Fruit fly (Drosophila melanogaster): ENCODE data around the gene CG17560.

Gene CG17560

dm6 chr3R:16624750-16625549 lies 7.2 kb downstream of the CG17560 start, which contains the start of gene Fas1:
Fas1 (plus strand) TSS chr3R:16625238.
- TF ChIP-seq fd96Ca (GFP tag; IDR thresholded peaks at IDR 0.05), result 0 out of 3 replicates have a peak, but pooled peaks have one; percentile 36
- TF ChIP-seq CG13204 (GFP tag; optimal IDR thresholded peaks at IDR 0.05), result no peak
- TF ChIP-seq CG9948 (tag; optimal IDR thresholded peaks at IDR 0.05), result no peak
- no peak for TF ChIP-seq CG32121 (GFP tag; IDR thresholded peaks at IDR 0.05)
- TF ChIP-seq Ets98B (GFP tag; IDR thresholded peaks at IDR 0.05), result 0 out of 2 replicates have a peak, but pooled peaks have one; percentile 12

- no peak for TF ChIP-seq CG4496 (GFP tag; IDR thresholded peaks at IDR 0.05)
- no peak for TF ChIP-seq fd96Ca (GFP tag; IDR thresholded peaks at IDR 0.05)
- no peak for TF ChIP-seq CG15710 (tag; optimal IDR thresholded peaks at IDR 0.05)
- TF ChIP-seq Snoo (tag; optimal IDR thresholded peaks at IDR 0.05), result no peak
- peak; percentile 34 for TF ChIP-seq EcR (GFP tag; optimal IDR thresholded peaks at IDR 0.05)
- no peak for TF ChIP-seq rn (GFP tag; IDR thresholded peaks at IDR 0.05)
- no peak for TF ChIP-seq Pif1A (GFP tag; optimal IDR thresholded peaks at IDR 0.05)
- no peak for TF ChIP-seq CG17806 (tag; optimal IDR thresholded peaks at IDR 0.05)
- TF ChIP-seq CG9948 (tag; optimal IDR thresholded peaks at IDR 0.05), result no peak
- TF ChIP-seq CG14655 (GFP tag; optimal IDR thresholded peaks at IDR 0.05), result no peak
- no peak for TF ChIP-seq CG34367 (tag; optimal IDR thresholded peaks at IDR 0.05)
- TF ChIP-seq D1 (tag; optimal IDR thresholded peaks at IDR 0.05), result no peak
- TF ChIP-seq CG8159 (tag; optimal IDR thresholded peaks at IDR 0.05), result no peak
- TF ChIP-seq CG10348 (GFP tag; IDR thresholded peaks at IDR 0.05), result no peak
- peak; percentile 94 for TF ChIP-seq CG13204 (GFP tag; optimal IDR thresholded peaks at IDR 0.05)
- TF ChIP-seq CG12605 (GFP tag; IDR thresholded peaks at IDR 0.05), result no peak
Observed at dm6 chr3R:16625844-16626430, 8.2 kb downstream of the CG17560 start.

- no peak for TF ChIP-seq CG8301 (tag; optimal IDR thresholded peaks at IDR 0.05)
- no peak for TF ChIP-seq Pif1B (GFP tag; optimal IDR thresholded peaks at IDR 0.05)
- TF ChIP-seq D1 (tag; optimal IDR thresholded peaks at IDR 0.05), result no peak
- TF ChIP-seq Pif1A (GFP tag; optimal IDR thresholded peaks at IDR 0.05), result no peak
- no peak for TF ChIP-seq CG15710 (tag; optimal IDR thresholded peaks at IDR 0.05)
- TF ChIP-seq gl (tag; optimal IDR thresholded peaks at IDR 0.05), result no peak
Observed at dm6 chr3R:16626899-16627432, 9.2 kb downstream of the CG17560 start.

dm6 chr3R:16630564-16630963 lies 12.8 kb downstream of the CG17560 start:
- no peak for TF ChIP-seq CG4496 (GFP tag; IDR thresholded peaks at IDR 0.05)
- no peak for TF ChIP-seq CG8301 (tag; optimal IDR thresholded peaks at IDR 0.05)
- no peak for TF ChIP-seq CG32121 (GFP tag; IDR thresholded peaks at IDR 0.05)
- no peak for TF ChIP-seq CG34367 (tag; optimal IDR thresholded peaks at IDR 0.05)
- TF ChIP-seq CG8159 (tag; optimal IDR thresholded peaks at IDR 0.05), result no peak
- no peak for TF ChIP-seq CG14655 (GFP tag; optimal IDR thresholded peaks at IDR 0.05)
- no peak for TF ChIP-seq CG12605 (GFP tag; IDR thresholded peaks at IDR 0.05)
- TF ChIP-seq EcR (GFP tag; optimal IDR thresholded peaks at IDR 0.05), result no peak
- no peak for TF ChIP-seq gl (tag; optimal IDR thresholded peaks at IDR 0.05)
- TF ChIP-seq CG9948 (tag; optimal IDR thresholded peaks at IDR 0.05), result no peak
- TF ChIP-seq Pif1B (GFP tag; optimal IDR thresholded peaks at IDR 0.05), result no peak
- TF ChIP-seq Ets98B (GFP tag; IDR thresholded peaks at IDR 0.05), result no peak
- no peak for TF ChIP-seq D1 (tag; optimal IDR thresholded peaks at IDR 0.05)
- no peak for TF ChIP-seq Pif1A (GFP tag; optimal IDR thresholded peaks at IDR 0.05)
- no peak for TF ChIP-seq Snoo (tag; optimal IDR thresholded peaks at IDR 0.05)

dm6 chr3R:16632698-16633097 lies 14.9 kb downstream of the CG17560 start:
- TF ChIP-seq EcR (GFP tag; optimal IDR thresholded peaks at IDR 0.05) (no peak), Pif1B (GFP tag; optimal IDR thresholded peaks at IDR 0.05) (no peak), CG13204 (GFP tag; optimal IDR thresholded peaks at IDR 0.05) (no peak), gl (tag; optimal IDR thresholded peaks at IDR 0.05) (no peak)

dm6 chr3R:16640005-16640408 lies 22.3 kb downstream of the CG17560 start, which contains the start of gene nonA-l:
nonA-l (plus strand) TSS chr3R:16640205.
- no peak for TF ChIP-seq Pif1B (GFP tag; optimal IDR thresholded peaks at IDR 0.05)
- no peak for TF ChIP-seq CG34367 (tag; optimal IDR thresholded peaks at IDR 0.05)
- no peak for TF ChIP-seq CG15710 (tag; optimal IDR thresholded peaks at IDR 0.05)
- no peak for TF ChIP-seq CG8301 (tag; optimal IDR thresholded peaks at IDR 0.05)
- TF ChIP-seq CG14655 (GFP tag; optimal IDR thresholded peaks at IDR 0.05), result no peak
- TF ChIP-seq fd96Ca (GFP tag; IDR thresholded peaks at IDR 0.05), result no peak
- no peak for TF ChIP-seq gl (tag; optimal IDR thresholded peaks at IDR 0.05)
- TF ChIP-seq rn (GFP tag; IDR thresholded peaks at IDR 0.05), result no peak
- TF ChIP-seq CG9948 (tag; optimal IDR thresholded peaks at IDR 0.05), result no peak
- TF ChIP-seq CG17806 (tag; optimal IDR thresholded peaks at IDR 0.05), result no peak
- TF ChIP-seq CG10348 (GFP tag; IDR thresholded peaks at IDR 0.05), result no peak
- no peak for TF ChIP-seq Pif1A (GFP tag; optimal IDR thresholded peaks at IDR 0.05)
- TF ChIP-seq CG4496 (GFP tag; IDR thresholded peaks at IDR 0.05), result no peak
- no peak for TF ChIP-seq CG8159 (tag; optimal IDR thresholded peaks at IDR 0.05)
- no peak for TF ChIP-seq CG32121 (GFP tag; IDR thresholded peaks at IDR 0.05)
- TF ChIP-seq CG12605 (GFP tag; IDR thresholded peaks at IDR 0.05), result no peak
- no peak for TF ChIP-seq D1 (tag; optimal IDR thresholded peaks at IDR 0.05)
- TF ChIP-seq CG13204 (GFP tag; optimal IDR thresholded peaks at IDR 0.05), result no peak
- TF ChIP-seq Snoo (tag; optimal IDR thresholded peaks at IDR 0.05), result no peak
- TF ChIP-seq Ets98B (GFP tag; IDR thresholded peaks at IDR 0.05), result no peak
